Fruit fly (Drosophila melanogaster): ENCODE measurements around the gene CG7910.

Gene CG7910

DNA sequence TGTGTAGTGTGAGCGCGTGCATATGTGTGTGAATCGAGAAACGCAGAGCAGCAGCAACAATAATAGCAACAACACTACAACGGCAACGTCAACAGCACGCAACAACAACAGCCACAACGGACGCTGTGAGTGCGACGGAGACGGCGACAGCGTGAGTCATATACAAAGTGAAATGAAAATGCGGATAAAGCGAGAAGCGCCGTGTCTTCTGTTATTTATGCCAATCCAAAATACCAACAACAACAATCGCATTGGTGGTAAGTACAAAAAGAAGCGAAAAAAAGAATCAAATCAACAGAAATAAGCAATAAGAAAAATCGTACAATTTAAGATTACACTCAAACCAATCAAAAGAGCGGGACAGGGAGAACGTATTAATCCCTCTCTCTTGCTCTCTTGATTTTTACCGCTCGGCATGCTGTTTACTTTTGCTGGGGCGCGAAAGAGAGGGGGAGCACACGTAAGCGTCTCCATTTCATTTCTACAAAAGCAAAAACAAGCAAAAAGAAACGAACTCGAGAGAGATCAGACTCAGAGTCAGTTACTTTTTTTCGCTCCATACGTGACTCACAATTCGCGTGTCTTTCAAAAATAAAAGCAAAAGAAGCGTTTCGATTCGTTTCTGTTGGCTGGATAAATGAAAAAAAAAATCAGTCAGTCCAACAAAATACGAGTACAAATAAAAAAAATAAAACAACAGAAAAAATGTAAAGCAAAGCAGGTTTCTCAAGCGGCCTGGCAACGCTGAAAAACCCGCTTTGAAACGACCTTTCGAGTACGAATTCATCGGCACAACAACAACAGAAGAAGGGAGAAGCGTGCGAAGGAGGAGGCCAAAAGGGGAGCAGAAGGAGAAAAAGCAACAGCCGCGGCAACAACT is 19.0 kb downstream of the CG7910 start (continued):
- TF ChIP-seq Hr4 (GFP tag; optimal IDR thresholded peaks at IDR 0.05) (peak; percentile 46), CG8119 (GFP tag; IDR thresholded peaks at IDR 0.05) (no peak), CG8319 (GFP tag; optimal IDR thresholded peaks at IDR 0.05) (peak; percentile 91), salr (GFP tag; optimal IDR thresholded peaks at IDR 0.05) (peak; percentile 96 to 98), lz (GFP tag; optimal IDR thresholded peaks at IDR 0.05) (peak; percentile 76), fd85E (GFP tag; optimal IDR thresholded peaks at IDR 0.05) (peak; percentile 87), achi (GFP tag; optimal IDR thresholded peaks at IDR 0.05) (peak; percentile 93), CG34406 (GFP tag; optimal IDR thresholded peaks at IDR 0.05) (peak; percentile 97), fd59A (GFP tag; optimal IDR thresholded peaks at IDR 0.05) (peak; percentile 92), CG6854 (GFP tag; optimal IDR thresholded peaks at IDR 0.05) (peak; percentile 99), CG8632 (GFP tag; optimal IDR thresholded peaks at IDR 0.05) (peak; percentile 98), vri (GFP tag; optimal IDR thresholded peaks at IDR 0.05) (peak; percentile 98), CG4318 (GFP tag; optimal IDR thresholded peaks at IDR 0.05) (no peak), CG10631 (GFP tag; optimal IDR thresholded peaks at IDR 0.05) (peak; percentile 78), dsx (GFP tag; optimal IDR thresholded peaks at IDR 0.05; ENCODE audit: poor library complexity, severe bottlenecking) (peak; percentile 98), eg (GFP tag; IDR thresholded peaks at IDR 0.05) (no peak)

DNA sequence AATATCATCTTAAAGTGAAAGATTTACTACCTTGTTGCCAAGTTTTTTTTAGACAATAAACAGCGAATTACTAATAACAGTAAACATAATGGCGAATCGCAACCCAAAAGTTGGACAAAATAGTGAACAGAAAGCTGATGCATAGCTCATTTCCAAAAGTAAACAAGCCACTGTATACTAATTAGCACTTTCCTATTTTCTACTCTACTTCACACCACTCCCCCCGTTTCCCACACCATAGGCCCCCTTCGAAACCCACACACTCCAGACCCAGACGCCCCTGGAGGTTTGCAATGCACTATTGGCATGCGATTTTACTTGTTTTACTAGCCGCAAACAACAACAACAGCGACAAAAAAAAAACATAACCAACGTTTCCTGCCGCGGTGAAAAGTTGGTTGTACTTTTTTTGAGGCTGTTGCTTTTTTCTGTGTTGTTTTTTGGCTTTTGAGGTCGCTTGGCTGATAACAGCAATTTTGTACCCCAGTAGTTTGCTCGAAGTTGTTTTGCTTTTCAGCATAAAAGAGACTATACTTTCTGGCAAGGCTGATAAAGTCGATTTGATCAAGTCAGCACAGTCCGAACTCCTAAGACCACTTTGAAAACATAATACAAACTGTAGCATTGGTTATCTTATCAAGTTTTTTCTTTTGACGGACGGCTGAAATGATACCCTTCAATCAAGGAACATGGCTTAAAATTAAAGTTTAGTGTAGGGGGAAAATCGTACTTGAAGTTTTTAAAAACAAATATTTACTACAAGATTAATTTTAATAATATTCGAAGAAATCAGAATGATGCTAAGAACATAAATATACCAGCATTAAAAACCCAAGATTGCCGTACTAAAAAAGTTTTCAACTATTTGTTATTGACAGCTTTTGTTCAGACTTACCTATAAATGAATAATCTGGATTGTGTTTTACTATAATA is 20.1 kb downstream of the CG7910 start:
- TF ChIP-seq Hr38 (GFP tag; optimal IDR thresholded peaks at IDR 0.05) (no peak), Eip93F (GFP tag; optimal IDR thresholded peaks at IDR 0.05) (no peak), dac (GFP tag; optimal IDR thresholded peaks at IDR 0.05) (peak; percentile 70), net (GFP tag; optimal IDR thresholded peaks at IDR 0.05) (peak; percentile 0), lz (GFP tag; optimal IDR thresholded peaks at IDR 0.05) (no peak), Ets96B (tag; optimal IDR thresholded peaks at IDR 0.05) (peak; percentile 8), vri (GFP tag; optimal IDR thresholded peaks at IDR 0.05) (no peak), CG6792 (GFP tag; optimal IDR thresholded peaks at IDR 0.05) (peak; percentile 40), Gug (GFP tag; IDR thresholded peaks at IDR 0.05) (no peak), eg (GFP tag; IDR thresholded peaks at IDR 0.05) (peak; percentile 56; the same call in 1 of the 3 replicates), Hr4 (GFP tag; optimal IDR thresholded peaks at IDR 0.05) (peak; percentile 56), acj6 (GFP tag; optimal IDR thresholded peaks at IDR 0.05) (peak; percentile 49), ss (GFP tag; optimal IDR thresholded peaks at IDR 0.05) (peak; percentile 31 to 46), dsx (GFP tag; optimal IDR thresholded peaks at IDR 0.05; ENCODE audit: poor library complexity, severe bottlenecking) (no peak), Lpt (GFP tag; optimal IDR thresholded peaks at IDR 0.05) (no peak), CG4318 (GFP tag; optimal IDR thresholded peaks at IDR 0.05) (peak; percentile 82), CG3032 (tag; optimal IDR thresholded peaks at IDR 0.05) (peak; percentile 47), Sox102F (GFP tag; optimal IDR thresholded peaks at IDR 0.05) (no peak), Sox15 (GFP tag; optimal IDR thresholded peaks at IDR 0.05) (peak; percentile 83), CG11902 (GFP tag; optimal IDR thresholded peaks at IDR 0.05) (peak; percentile 63), CG6276 (GFP tag; optimal IDR thresholded peaks at IDR 0.05) (peak; percentile 48), fd59A (GFP tag; optimal IDR thresholded peaks at IDR 0.05) (peak; percentile 67), Met (GFP tag; optimal IDR thresholded peaks at IDR 0.05) (no peak), cyc (GFP tag; optimal IDR thresholded peaks at IDR 0.05) (no peak), CG10669 (GFP tag; optimal IDR thresholded peaks at IDR 0.05) (peak; percentile 42), topi (GFP tag; optimal IDR thresholded peaks at IDR 0.05) (no peak), OdsH (GFP tag; optimal IDR thresholded peaks at IDR 0.05) (peak; percentile 60), salr (GFP tag; optimal IDR thresholded peaks at IDR 0.05) (peak in 1 of 2 experiments; percentile 21), pdm3 (GFP tag; optimal IDR thresholded peaks at IDR 0.05) (peak; percentile 38), Hr39 (GFP tag; optimal IDR thresholded peaks at IDR 0.05) (no peak), CG6808 (GFP tag; optimal IDR thresholded peaks at IDR 0.05) (no peak), CG16779 (tag; optimal IDR thresholded peaks at IDR 0.05) (peak; percentile 12), CG8119 (GFP tag; IDR thresholded peaks at IDR 0.05) (peak; percentile 5; the same call in 1 of the 3 replicates), achi (GFP tag; optimal IDR thresholded peaks at IDR 0.05) (peak; percentile 60), CG32006 (GFP tag; optimal IDR thresholded peaks at IDR 0.05) (peak; percentile 89), CG8319 (GFP tag; optimal IDR thresholded peaks at IDR 0.05) (peak; percentile 54), CG1621 (tag; optimal IDR thresholded peaks at IDR 0.05) (no peak), CG10631 (GFP tag; optimal IDR thresholded peaks at IDR 0.05) (peak; percentile 59), CG3919 (GFP tag; optimal IDR thresholded peaks at IDR 0.05) (peak; percentile 69)
